Worm (Caenorhabditis elegans): ENCODE measurements around the gene marg-1.

DNA sequence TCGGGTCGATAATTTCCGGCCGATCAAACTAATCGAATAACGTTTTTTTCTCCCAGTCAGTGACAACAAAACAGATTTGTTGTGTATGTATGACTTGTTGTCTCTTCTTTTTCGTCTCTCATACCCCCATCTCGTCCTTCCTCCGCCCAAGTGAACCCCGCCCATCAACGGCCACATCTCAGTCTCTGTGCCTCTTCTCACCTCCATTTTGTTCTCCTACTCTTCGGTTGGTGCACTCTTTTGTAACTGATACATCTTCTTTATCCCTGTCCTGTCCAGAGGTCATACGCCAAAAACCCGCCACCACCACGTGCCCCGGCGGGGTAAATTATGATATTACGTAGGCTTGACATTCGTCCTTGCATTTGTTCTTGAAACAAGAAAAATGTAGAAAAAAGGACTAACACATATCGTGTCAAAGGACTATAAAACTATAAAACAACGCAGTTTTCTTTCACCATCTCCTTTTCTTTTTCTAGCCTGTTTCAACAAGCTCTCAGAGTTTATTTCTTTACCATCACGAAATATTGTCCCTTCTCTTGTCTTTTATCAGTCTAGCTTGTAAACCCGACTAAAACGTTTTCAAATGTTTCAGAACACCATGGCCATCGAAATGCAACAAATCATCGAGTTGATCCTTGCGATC is 6.6 kb upstream of the marg-1 start, which contains the start of gene pmpl-1:
- TF ChIP-seq ama-1 (optimal IDR thresholded peaks at IDR 0.05) (no peak), hnd-1 (tag; optimal IDR thresholded peaks at IDR 0.05) (no peak), tbx-11 (GFP tag; IDR thresholded peaks at IDR 0.05) (no peak), sea-1 (GFP tag; conservative IDR thresholded peaks at IDR 0.05) (no peak), ceh-36 (tag; optimal IDR thresholded peaks at IDR 0.05) (no peak), tbx-37 (GFP tag; conservative IDR thresholded peaks at IDR 0.05) (no peak), ceh-13 (GFP tag; optimal IDR thresholded peaks at IDR 0.05) (no peak), flt-1 (GFP tag; IDR thresholded peaks at IDR 0.05) (no peak)

Data from whole organism, early embryonic.